Worm (Caenorhabditis elegans): ENCODE results near the gene btb-20.

- TF ChIP-seq unc-62 (GFP tag; optimal IDR thresholded peaks at IDR 0.05) = no peak
- no peak for TF ChIP-seq ztf-4 (tag; optimal IDR thresholded peaks at IDR 0.05)
- no peak for TF ChIP-seq lsy-2 (tag; optimal IDR thresholded peaks at IDR 0.05)
Measured at ce11 chrII:14527104-14527503, 3.8 kb upstream of the btb-20 start.

All from whole organism, L2 larva.